Fruit fly (Drosophila melanogaster): Measurements from ENCODE around the gene BI-1.

BI-1 gene

DNA sequence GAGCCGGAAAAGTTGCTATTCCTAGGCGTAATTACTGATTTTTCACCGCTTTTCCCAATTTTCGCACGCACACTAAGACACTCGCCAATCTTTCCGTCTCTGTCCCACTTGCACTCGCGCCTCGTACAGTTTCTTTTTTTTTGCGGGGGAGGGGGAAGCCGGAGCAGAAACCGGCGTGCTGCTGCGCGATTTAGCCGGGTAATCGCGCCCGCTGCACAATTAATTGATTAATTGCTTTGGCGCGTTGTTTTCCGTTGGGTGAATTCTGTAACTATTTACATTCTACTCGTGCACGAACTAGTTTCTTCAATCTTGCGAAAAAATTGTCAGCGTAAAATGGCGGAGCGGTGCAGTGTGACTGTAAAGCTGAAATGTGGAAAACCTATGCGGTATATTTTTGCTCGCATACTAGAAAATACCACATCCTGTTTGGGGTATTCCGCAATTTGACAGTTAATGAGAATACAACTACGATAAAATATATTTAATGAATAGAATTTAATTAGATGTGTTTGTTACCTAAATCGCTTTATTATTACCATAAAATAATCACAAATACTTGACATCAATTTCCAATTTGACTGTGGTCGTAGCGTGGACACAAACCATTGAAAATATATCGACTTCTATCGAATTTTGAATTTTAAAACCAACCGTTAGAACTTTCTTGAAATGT, 6.5 kb upstream of the BI-1 start, which contains the start of gene Cpsf6 (continued):
- no peak for TF ChIP-seq cwo (GFP tag; optimal IDR thresholded peaks at IDR 0.05)
- no peak for TF ChIP-seq CG5953 (GFP tag; IDR thresholded peaks at IDR 0.05)
- peak; percentile 53 for TF ChIP-seq CG31224 (GFP tag; IDR thresholded peaks at IDR 0.05)
- no peak for TF ChIP-seq Antp (GFP tag; optimal IDR thresholded peaks at IDR 0.05)
- no peak for TF ChIP-seq twi (tag; optimal IDR thresholded peaks at IDR 0.05)
- TF ChIP-seq Jarid2 (GFP tag; optimal IDR thresholded peaks at IDR 0.05), result no peak
- TF ChIP-seq Hr39 (optimal IDR thresholded peaks at IDR 0.05), result no peak
- TF ChIP-seq CG10147 (GFP tag; optimal IDR thresholded peaks at IDR 0.05), result peak; percentile 44
- no peak for TF ChIP-seq her (GFP tag; optimal IDR thresholded peaks at IDR 0.05)
- TF ChIP-seq tll (GFP tag; optimal IDR thresholded peaks at IDR 0.05), result no peak
- peak; percentile 77 for TF ChIP-seq CG10366 (GFP tag; IDR thresholded peaks at IDR 0.05)
- TF ChIP-seq CG10565 (GFP tag; optimal IDR thresholded peaks at IDR 0.05), result no peak
- peak; percentile 27 for TF ChIP-seq Tbp (GFP tag; optimal IDR thresholded peaks at IDR 0.05)
- TF ChIP-seq CG2116 (GFP tag; optimal IDR thresholded peaks at IDR 0.05), result peak; percentile 82
- TF ChIP-seq so (GFP tag; IDR thresholded peaks at IDR 0.05), result no peak
- 0 out of 3 replicates have a peak, but pooled peaks have one; percentile 19 for TF ChIP-seq gce (GFP tag; IDR thresholded peaks at IDR 0.05)
- no peak for TF ChIP-seq ATbp (GFP tag; optimal IDR thresholded peaks at IDR 0.05)
- TF ChIP-seq chm (GFP tag; IDR thresholded peaks at IDR 0.05), result peak; percentile 50
- no peak for TF ChIP-seq yki (optimal IDR thresholded peaks at IDR 0.05)
- no peak for TF ChIP-seq CG3995 (GFP tag; optimal IDR thresholded peaks at IDR 0.05)
- TF ChIP-seq BtbVII (GFP tag; optimal IDR thresholded peaks at IDR 0.05), result no peak
- TF ChIP-seq HLH54F (GFP tag; optimal IDR thresholded peaks at IDR 0.05), result no peak
- TF ChIP-seq row (GFP tag; IDR thresholded peaks at IDR 0.05), result peak; percentile 85
- TF ChIP-seq zf30C (GFP tag; optimal IDR thresholded peaks at IDR 0.05), result no peak
- peak; percentile 24 for TF ChIP-seq CG31388 (GFP tag; optimal IDR thresholded peaks at IDR 0.05)
- TF ChIP-seq Xrp1 (GFP tag; IDR thresholded peaks at IDR 0.05), result peak; percentile 77
- no peak for TF ChIP-seq CG4282 (GFP tag; optimal IDR thresholded peaks at IDR 0.05)
- no peak for TF ChIP-seq z (GFP tag; IDR thresholded peaks at IDR 0.05)
- TF ChIP-seq CG18764 (GFP tag; optimal IDR thresholded peaks at IDR 0.05), result peak; percentile 37
- TF ChIP-seq ind (GFP tag; optimal IDR thresholded peaks at IDR 0.05), result peak; percentile 56
- peak; percentile 59 for TF ChIP-seq CG33557 (GFP tag; optimal IDR thresholded peaks at IDR 0.05)
- peak; percentile 10; the same call in 1 of the 2 replicates for TF ChIP-seq CG13287 (GFP tag; IDR thresholded peaks at IDR 0.05; ENCODE audit: partially characterized antibody)
- TF ChIP-seq CG17186 (GFP tag; optimal IDR thresholded peaks at IDR 0.05), result peak; percentile 54
- no peak for TF ChIP-seq abd-A (tag; optimal IDR thresholded peaks at IDR 0.05)
- TF ChIP-seq bsh (GFP tag; optimal IDR thresholded peaks at IDR 0.05), result peak in 1 of 2 experiments; percentile 74
- TF ChIP-seq Vsx1 (GFP tag; optimal IDR thresholded peaks at IDR 0.05), result peak; percentile 8
- no peak for TF ChIP-seq CG6254 (GFP tag; optimal IDR thresholded peaks at IDR 0.05)
- no peak for TF ChIP-seq CG8359 (GFP tag; optimal IDR thresholded peaks at IDR 0.05; ENCODE audit: borderline replicate concordance)
- no peak for TF ChIP-seq Optix (GFP tag; IDR thresholded peaks at IDR 0.05)
- no peak for TF ChIP-seq repo (GFP tag; optimal IDR thresholded peaks at IDR 0.05)
- no peak for TF ChIP-seq h (optimal IDR thresholded peaks at IDR 0.05)
- no peak for TF ChIP-seq run (tag; optimal IDR thresholded peaks at IDR 0.05)
- no peak for TF ChIP-seq corto (GFP tag; optimal IDR thresholded peaks at IDR 0.05)
- TF ChIP-seq Rx (GFP tag; IDR thresholded peaks at IDR 0.05), result 0 out of 2 replicates have a peak, but pooled peaks have one; percentile 6
- peak; percentile 28 for TF ChIP-seq CG10543 (GFP tag; optimal IDR thresholded peaks at IDR 0.05)
- TF ChIP-seq Taf1 (GFP tag; IDR thresholded peaks at IDR 0.05), result no peak
- TF ChIP-seq ken (GFP tag; IDR thresholded peaks at IDR 0.05), result peak; percentile 43; the same call in 1 of the 3 replicates
- TF ChIP-seq Atf6 (GFP tag; IDR thresholded peaks at IDR 0.05), result peak; percentile 64
- peak; percentile 94 for TF ChIP-seq crol (GFP tag; IDR thresholded peaks at IDR 0.05)
- TF ChIP-seq CG11723 (GFP tag; optimal IDR thresholded peaks at IDR 0.05), result no peak
- no peak for TF ChIP-seq ham (GFP tag; IDR thresholded peaks at IDR 0.05)
